Worm (Caenorhabditis elegans) whole organism, early embryonic: ENCODE data around the gene npr-15.

Experiments
- B0310.2 ChIP-seq: sonication (generic microtip); optimal IDR thresholded peaks from 2 replicates; lab custom pipeline; 2016; ENCODE audit warnings: mild to moderate bottlenecking, missing genetic modification characterization, missing compliant biosample characterization
- ama-1 ChIP-seq: fragments of 150-350 bp; optimal IDR thresholded peaks from 2 replicates; lab custom pipeline; 2014
- ceh-13 ChIP-seq: fragments of 200-800 bp; sonication (Bioruptor generic); optimal IDR thresholded peaks from 2 replicates; lab custom pipeline; 2018; ENCODE audit warnings: mild to moderate bottlenecking, missing genetic modification characterization, missing compliant biosample characterization
- ceh-36 ChIP-seq: sonication (generic microtip); optimal IDR thresholded peaks from 2 replicates; lab custom pipeline; 2016; ENCODE audit warnings: missing genetic modification characterization, inconsistent platforms, missing compliant biosample characterization
- ets-7 ChIP-seq: sonication (generic microtip); optimal IDR thresholded peaks from 2 replicates; lab custom pipeline; 2016; ENCODE audit warnings: missing genotype, missing genetic modification characterization, missing compliant biosample characterization
- flt-1 ChIP-seq: fragments of 200-800 bp; sonication (Bioruptor generic); IDR thresholded peaks from 2 replicates; pipeline ENCODE4 v1.3.6; 2022; ENCODE audit warnings: missing genetic modification characterization, missing compliant biosample characterization
- scrt-1 ChIP-seq: fragments of 200-800 bp; sonication (Bioruptor generic); IDR thresholded peaks from 2 replicates; pipeline ENCODE4 v1.3.6; 2022; ENCODE audit warnings: missing genetic modification characterization, missing compliant biosample characterization
- sea-1 ChIP-seq: fragments of 200-800 bp; sonication (Bioruptor generic); conservative IDR thresholded peaks from 2 replicates; pipeline ENCODE4 v1.3.6; 2022; ENCODE audit warnings: missing genetic modification characterization, missing compliant biosample characterization
- tbx-11 ChIP-seq: fragments of 200-800 bp; sonication (Bioruptor generic); IDR thresholded peaks from 2 replicates; pipeline ENCODE4 v1.3.6; 2022; ENCODE audit warnings: missing genetic modification characterization, missing compliant biosample characterization
- tbx-37 ChIP-seq: fragments of 200-800 bp; sonication (Bioruptor generic); conservative IDR thresholded peaks from 2 replicates; pipeline ENCODE4 v1.3.6; 2022; ENCODE audit warnings: missing genetic modification reagents, missing genetic modification characterization, missing compliant biosample characterization
- tra-4 ChIP-seq: sonication (generic microtip); optimal IDR thresholded peaks from 2 replicates; lab custom pipeline; 2017; ENCODE audit warnings: missing genetic modification characterization, missing compliant biosample characterization

DNA sequence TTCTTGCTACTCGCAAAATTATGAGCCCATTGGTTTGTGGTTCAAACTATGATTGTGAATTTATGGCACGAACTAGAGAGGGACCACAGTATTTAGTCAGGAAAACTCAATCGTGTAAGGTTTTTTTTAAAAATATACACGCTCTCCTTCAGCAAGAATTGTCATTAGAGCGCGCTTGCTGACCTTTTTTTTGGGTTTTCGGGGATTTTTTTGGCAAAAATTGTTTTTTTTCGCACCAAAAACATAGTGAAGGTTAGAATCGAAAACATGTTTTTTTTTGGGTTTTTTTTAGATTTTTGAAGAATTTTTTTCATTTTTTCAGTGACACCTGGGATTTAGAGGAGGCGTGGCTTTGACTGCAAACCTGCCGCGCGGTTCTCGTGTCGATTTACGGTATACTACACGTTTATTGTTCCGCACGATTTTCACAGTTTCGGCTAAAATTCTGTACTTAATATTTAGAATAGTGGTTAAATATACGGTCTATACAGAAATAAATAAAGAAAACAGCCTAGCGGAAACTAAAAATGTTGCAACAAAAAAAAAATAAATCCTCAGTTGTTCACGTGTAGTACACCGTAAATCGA lies 21.7 kb upstream of the npr-15 start:
- TF ChIP-seq ama-1 (lab: Kevin White, UChicago): no peak
- no peak for TF ChIP-seq ets-7 (tag; lab: Kevin White, UChicago)
- TF ChIP-seq B0310.2 (tag; lab: Kevin White, UChicago): no peak
- no peak for TF ChIP-seq ceh-13 (GFP tag; lab: Kevin White, UChicago)
- TF ChIP-seq flt-1 (GFP tag; lab: Robert Waterston, UW): no peak
- no peak for TF ChIP-seq tbx-37
- no peak for TF ChIP-seq tra-4 (tag; lab: Kevin White, UChicago)
- TF ChIP-seq ceh-36 (tag; lab: Kevin White, UChicago): no peak
- no peak for TF ChIP-seq tbx-11 (GFP tag; lab: Robert Waterston, UW)
- no peak for TF ChIP-seq scrt-1 (GFP tag; lab: Robert Waterston, UW)
- TF ChIP-seq sea-1 (GFP tag; lab: Robert Waterston, UW): no peak
